Fruit fly (Drosophila melanogaster): ENCODE results near the gene CG15879.
A peak's percentile ranks its signal among the peaks of the same experiment; 100 is the strongest.

The CG15879 gene

DNA sequence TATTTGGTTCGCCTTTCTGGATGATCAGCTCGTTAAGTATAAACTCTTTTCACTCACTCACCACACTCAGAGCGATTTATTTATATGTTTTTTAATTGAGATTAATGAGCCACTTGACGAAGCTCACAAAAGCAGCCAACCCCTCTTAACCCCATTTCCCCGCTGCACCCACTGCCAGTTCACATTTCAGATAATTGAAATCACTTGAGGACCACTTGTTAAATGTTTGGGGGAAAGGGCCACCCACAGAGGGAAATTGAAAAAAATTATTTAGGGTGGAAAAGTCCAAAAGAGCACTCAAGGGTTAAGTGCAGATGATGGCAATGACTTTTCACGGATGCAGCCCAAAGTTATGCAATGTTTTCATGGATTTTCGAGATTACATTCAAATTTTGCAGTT lies 16.2 kb downstream of the CG15879 start (continued):
- no peak for TF ChIP-seq ash1 (GFP tag; optimal IDR thresholded peaks at IDR 0.05)
- TF ChIP-seq pfk (GFP tag; optimal IDR thresholded peaks at IDR 0.05): no peak
- TF ChIP-seq bigmax (GFP tag; optimal IDR thresholded peaks at IDR 0.05): no peak
- no peak for TF ChIP-seq lab (GFP tag; optimal IDR thresholded peaks at IDR 0.05)
- no peak for TF ChIP-seq CG12104 (GFP tag; optimal IDR thresholded peaks at IDR 0.05)
- TF ChIP-seq dan (GFP tag; IDR thresholded peaks at IDR 0.05): no peak
- TF ChIP-seq bcd (GFP tag; optimal IDR thresholded peaks at IDR 0.05): no peak
- no peak for TF ChIP-seq CG9817 (tag; optimal IDR thresholded peaks at IDR 0.05)
- no peak for TF ChIP-seq tgo (GFP tag; IDR thresholded peaks at IDR 0.05)
- no peak for TF ChIP-seq CG13775 (GFP tag; optimal IDR thresholded peaks at IDR 0.05)
- TF ChIP-seq CG8478 (optimal IDR thresholded peaks at IDR 0.05): no peak
- TF ChIP-seq her (GFP tag; optimal IDR thresholded peaks at IDR 0.05): no peak
- peak in 1 of 2 experiments; percentile 17 for TF ChIP-seq Pdp1 (GFP tag; optimal IDR thresholded peaks at IDR 0.05)
- peak; percentile 45; the same call in 1 of the 2 replicates for TF ChIP-seq vvl (GFP tag; IDR thresholded peaks at IDR 0.05)
- TF ChIP-seq D (optimal IDR thresholded peaks at IDR 0.05): no peak
- TF ChIP-seq D (GFP tag; optimal IDR thresholded peaks at IDR 0.05): no peak
- TF ChIP-seq dati (GFP tag; IDR thresholded peaks at IDR 0.05): no peak
- TF ChIP-seq HLH3B (GFP tag; IDR thresholded peaks at IDR 0.05): peak; percentile 7; the same call in 1 of the 2 replicates
- TF ChIP-seq bsh (GFP tag; optimal IDR thresholded peaks at IDR 0.05): peak in 1 of 2 experiments; percentile 6
- TF ChIP-seq CG12155 (GFP tag; optimal IDR thresholded peaks at IDR 0.05): no peak
- TF ChIP-seq Hand (GFP tag; optimal IDR thresholded peaks at IDR 0.05): no peak
- TF ChIP-seq sna (GFP tag; IDR thresholded peaks at IDR 0.05; ENCODE audit: partially characterized antibody): no peak
- peak; percentile 9 for TF ChIP-seq CG5180 (GFP tag; optimal IDR thresholded peaks at IDR 0.05)
- no peak for TF ChIP-seq CG12071 (GFP tag; optimal IDR thresholded peaks at IDR 0.05)
- TF ChIP-seq CG4328 (GFP tag; optimal IDR thresholded peaks at IDR 0.05): no peak
- no peak for TF ChIP-seq CG8388 (GFP tag; optimal IDR thresholded peaks at IDR 0.05)
- peak; percentile 10 for TF ChIP-seq Blimp-1 (GFP tag; optimal IDR thresholded peaks at IDR 0.05)
- TF ChIP-seq slbo (GFP tag; IDR thresholded peaks at IDR 0.05): no peak
- no peak for TF ChIP-seq salm (tag; optimal IDR thresholded peaks at IDR 0.05)
- no peak for TF ChIP-seq stc (GFP tag; IDR thresholded peaks at IDR 0.05)
- no peak for TF ChIP-seq aop (GFP tag; IDR thresholded peaks at IDR 0.05)
- TF ChIP-seq Ada2b (GFP tag; IDR thresholded peaks at IDR 0.05): peak; percentile 19; the same call in 1 of the 2 replicates
- TF ChIP-seq en (GFP tag; optimal IDR thresholded peaks at IDR 0.05): no peak
- TF ChIP-seq z (GFP tag; IDR thresholded peaks at IDR 0.05): peak; percentile 69; the same call in 1 of the 3 replicates
- no peak for TF ChIP-seq CG17186 (GFP tag; optimal IDR thresholded peaks at IDR 0.05)
- peak; percentile 22 for TF ChIP-seq lilli (GFP tag; optimal IDR thresholded peaks at IDR 0.05)
- TF ChIP-seq ab (GFP tag; optimal IDR thresholded peaks at IDR 0.05): no peak
- TF ChIP-seq Hey (tag; optimal IDR thresholded peaks at IDR 0.05): no peak
- no peak for TF ChIP-seq CG3065 (GFP tag; optimal IDR thresholded peaks at IDR 0.05)
- TF ChIP-seq fd96Cb (tag; optimal IDR thresholded peaks at IDR 0.05): no peak
- TF ChIP-seq cas (GFP tag; IDR thresholded peaks at IDR 0.05): no peak
- TF ChIP-seq sr (GFP tag; IDR thresholded peaks at IDR 0.05): 0 out of 3 replicates have a peak, but pooled peaks have one; percentile 32
- TF ChIP-seq Dp (GFP tag; optimal IDR thresholded peaks at IDR 0.05): no peak
- TF ChIP-seq PHDP (tag; optimal IDR thresholded peaks at IDR 0.05): no peak
- no peak for TF ChIP-seq CG12299 (tag; optimal IDR thresholded peaks at IDR 0.05)
- TF ChIP-seq CG15514 (GFP tag; optimal IDR thresholded peaks at IDR 0.05): no peak
- peak; percentile 42 for TF ChIP-seq Drgx (GFP tag; IDR thresholded peaks at IDR 0.05)
- TF ChIP-seq ci (GFP tag; IDR thresholded peaks at IDR 0.05): peak; percentile 50; the same call in 1 of the 3 replicates
- no peak for TF ChIP-seq CG15601 (tag; optimal IDR thresholded peaks at IDR 0.05)
- TF ChIP-seq jigr1 (GFP tag; IDR thresholded peaks at IDR 0.05): no peak
- no peak for TF ChIP-seq CG12744 (GFP tag; optimal IDR thresholded peaks at IDR 0.05)

All from whole organism, embryonic.